Fruit fly (Drosophila melanogaster) Kc167 (cell line): ENCODE data around the gene CG3165.

ENCODE experiments used
- Myc ChIP-seq: fragments of >200 bp; optimal IDR thresholded peaks from 2 replicates; lab custom pipeline; 2017; ENCODE audit warnings: missing external identifiers
- Sin3A ChIP-seq: fragments of >200 bp; optimal IDR thresholded peaks from 2 replicates; lab custom pipeline; 2018; ENCODE audit warnings: missing external identifiers
- h ChIP-seq: fragments of >200 bp; optimal IDR thresholded peaks from 3 replicates; lab custom pipeline; 2018; ENCODE audit warnings: missing external identifiers
- insv ChIP-seq: fragments of >200 bp; optimal IDR thresholded peaks from 3 replicates; lab custom pipeline; 2018; ENCODE audit warnings: missing external identifiers
- psq ChIP-seq: fragments of >200 bp; optimal IDR thresholded peaks from 2 replicates; lab custom pipeline; 2017; ENCODE audit warnings: missing external identifiers
- ttk ChIP-seq: sonication (Bioruptor generic); optimal IDR thresholded peaks from 2 replicates; lab custom pipeline; 2017; ENCODE audit warnings: missing external identifiers

dm6 chr2L:2999113-2999512, 22.2 kb downstream of the CG3165 start, which contains the start of gene Ccdc85:
- no peak for TF ChIP-seq Myc
- TF ChIP-seq h: no peak
- TF ChIP-seq ttk (lab: Kevin White, UChicago): no peak
- no peak for TF ChIP-seq psq
- no peak for TF ChIP-seq Sin3A
- TF ChIP-seq insv (lab: Kevin White, UChicago): no peak
